Fruit fly (Drosophila melanogaster) whole organism, embryonic: Measurements from ENCODE around the gene aph-1.

Experiments used
- Abd-B ChIP-seq: fragments of 200-800 bp; sonication (Bioruptor generic); optimal IDR thresholded peaks from 2 replicates; lab custom pipeline; 2018; ENCODE audit warnings: missing biosample characterization, mild to moderate bottlenecking, missing genetic modification characterization, moderate library complexity
- Atf-2 ChIP-seq: fragments of 200-800 bp; sonication (Bioruptor generic); optimal IDR thresholded peaks from 2 replicates; lab custom pipeline; 2016; ENCODE audit warnings: missing biosample characterization, missing genetic modification characterization
- CG10654 ChIP-seq: fragments of 200-800 bp; sonication (Bioruptor generic); optimal IDR thresholded peaks from 2 replicates; lab custom pipeline; 2016; ENCODE audit warnings: missing biosample characterization, missing genetic modification characterization
- CG13775 ChIP-seq: fragments of 200-800 bp; sonication (Bioruptor generic); optimal IDR thresholded peaks from 3 replicates; lab custom pipeline; 2017; ENCODE audit warnings: missing biosample characterization, mild to moderate bottlenecking, missing genetic modification characterization
- CG14860 ChIP-seq: fragments of 200-800 bp; sonication (Bioruptor generic); IDR thresholded peaks from 3 replicates; pipeline ENCODE4 v1.3.6; 2022; ENCODE audit warnings: missing biosample characterization, missing genetic modification characterization; ENCODE audit not compliant: partially characterized antibody
- CG15696 ChIP-seq: fragments of 200-800 bp; sonication (Bioruptor generic); optimal IDR thresholded peaks from 2 replicates; lab custom pipeline; 2019; ENCODE audit warnings: missing biosample characterization, mild to moderate bottlenecking, missing genetic modification characterization, moderate library complexity
- CG31388 ChIP-seq: fragments of 200-800 bp; sonication (Bioruptor generic); optimal IDR thresholded peaks from 2 replicates; lab custom pipeline; 2016; ENCODE audit warnings: missing biosample characterization, missing genetic modification characterization
- CG7556 ChIP-seq: fragments of 200-800 bp; sonication (Bioruptor generic); optimal IDR thresholded peaks from 2 replicates; lab custom pipeline; 2017; ENCODE audit warnings: missing biosample characterization, mild to moderate bottlenecking, missing genetic modification characterization
- HLHmδ ChIP-seq: fragments of 200-800 bp; sonication (Bioruptor generic); optimal IDR thresholded peaks from 2 replicates; lab custom pipeline; 2018; ENCODE audit warnings: missing biosample characterization, mild to moderate bottlenecking, missing genetic modification characterization, moderate library complexity
- h ChIP-seq: fragments of >200 bp; optimal IDR thresholded peaks from 2 replicates; lab custom pipeline; 2017
- lbe ChIP-seq: fragments of 200-800 bp; sonication (Bioruptor generic); optimal IDR thresholded peaks from 2 replicates; lab custom pipeline; 2016; ENCODE audit warnings: missing biosample characterization, mild to moderate bottlenecking, missing genetic modification characterization
- tll ChIP-seq, 2 experiments: fragments of 200-800 bp in 1 of 2; fragments of >200 bp in 1 of 2; sonication (Bioruptor generic) in 1 of 2; optimal IDR thresholded peaks; 2 replicates each; lab custom pipeline; 2017 to 2019; ENCODE audit warnings: missing biosample characterization in 2 of 2, missing genetic modification characterization in 2 of 2, mild to moderate bottlenecking in 1 of 2, moderate library complexity in 1 of 2
- wek ChIP-seq: fragments of 200-800 bp; sonication (Bioruptor generic); optimal IDR thresholded peaks from 3 replicates; lab custom pipeline; 2018; ENCODE audit warnings: missing biosample characterization, mild to moderate bottlenecking, missing genetic modification characterization, moderate library complexity

- TF ChIP-seq HLHmδ (GFP tag; lab: Kevin White, UChicago) (no peak), CG15696 (tag; lab: Kevin White, UChicago) (no peak), tll (GFP tag; optimal IDR thresholded peaks at IDR 0.05; lab: Kevin White, UChicago) (no peak), CG13775 (GFP tag; lab: Kevin White, UChicago) (no peak), CG7556 (GFP tag; lab: Kevin White, UChicago) (no peak), Atf-2 (no peak), h (lab: Kevin White, UChicago) (no peak), CG14860 (GFP tag; lab: Robert Waterston, UW) (no peak), CG31388 (GFP tag; lab: Kevin White, UChicago) (no peak), wek (no peak), Abd-B (GFP tag; lab: Kevin White, UChicago) (no peak), lbe (GFP tag; lab: Kevin White, UChicago) (no peak), CG10654 (GFP tag; lab: Kevin White, UChicago) (no peak)
Measured at dm6 chr2L:2730756-2731155, 35.3 kb upstream of the aph-1 start.
